Worm (Caenorhabditis elegans) whole organism, L3 larva: ENCODE data around the gene C05C10.3.

Experiments used
- ceh-16 ChIP-seq: sonication (generic microtip); optimal IDR thresholded peaks from 2 replicates; lab custom pipeline; 2017; ENCODE audit warnings: missing biosample characterization, missing genetic modification characterization
- egl-5 ChIP-seq: fragments of 150-350 bp; optimal IDR thresholded peaks from 2 replicates; lab custom pipeline; 2017; ENCODE audit warnings: missing biosample characterization, missing genetic modification reagents, missing genetic modification characterization, inconsistent platforms
- fkh-10 ChIP-seq: sonication (generic microtip); optimal IDR thresholded peaks from 2 replicates; lab custom pipeline; 2017; ENCODE audit warnings: missing biosample characterization, missing genetic modification reagents, missing genetic modification characterization
- jun-1 ChIP-seq: fragments of 150-350 bp; optimal IDR thresholded peaks from 2 replicates; lab custom pipeline; 2014; ENCODE audit warnings: missing biosample characterization, missing genetic modification reagents, missing genetic modification characterization
- lin-15B ChIP-seq: fragments of 150-350 bp; optimal IDR thresholded peaks from 2 replicates; lab custom pipeline; 2014; ENCODE audit warnings: missing biosample characterization, missing genetic modification characterization
- lin-39 ChIP-seq: fragments of 150-350 bp; optimal IDR thresholded peaks from 2 replicates; lab custom pipeline; 2018; ENCODE audit warnings: missing biosample characterization, missing genetic modification reagents, missing genetic modification characterization
- nhr-11 ChIP-seq: fragments of 150-350 bp; optimal IDR thresholded peaks from 2 replicates; lab custom pipeline; 2014; ENCODE audit warnings: missing biosample characterization, missing genetic modification characterization
- nhr-12 ChIP-seq: fragments of 150-350 bp; optimal IDR thresholded peaks from 2 replicates; lab custom pipeline; 2014; ENCODE audit warnings: missing biosample characterization, missing genetic modification characterization
- nhr-237 ChIP-seq: fragments of 150-350 bp; optimal IDR thresholded peaks from 2 replicates; lab custom pipeline; 2014; ENCODE audit warnings: missing biosample characterization, missing genetic modification characterization
- nhr-43 ChIP-seq: sonication (generic microtip); optimal IDR thresholded peaks from 2 replicates; lab custom pipeline; 2016; ENCODE audit warnings: mild to moderate bottlenecking, missing genetic modification characterization, missing compliant biosample characterization; ENCODE audit not compliant: poor library complexity, severe bottlenecking
- pha-4 ChIP-seq: fragments of 150-350 bp; optimal IDR thresholded peaks from 2 replicates; lab custom pipeline; 2014; ENCODE audit warnings: missing biosample characterization, missing genetic modification reagents, missing genetic modification characterization
- skn-1 ChIP-seq: fragments of 150-350 bp; optimal IDR thresholded peaks from 2 replicates; lab custom pipeline; 2014; ENCODE audit warnings: missing biosample characterization, missing genetic modification characterization
- snpc-4 ChIP-seq: fragments of 150-350 bp; optimal IDR thresholded peaks from 2 replicates; lab custom pipeline; 2014; ENCODE audit warnings: missing biosample characterization, missing genetic modification characterization
- unc-39 ChIP-seq: sonication (generic microtip); optimal IDR thresholded peaks from 4 replicates; lab custom pipeline; 2017; ENCODE audit warnings: missing biosample characterization, missing genetic modification characterization

ce11 chrII:9900276-9900675 lies 36.4 kb downstream of the C05C10.3 start, which contains the start of gene unc-4:
- TF ChIP-seq nhr-237 (tag; lab: Kevin White, UChicago) (no peak), ceh-16 (tag; lab: Kevin White, UChicago) (no peak), nhr-11 (tag; lab: Kevin White, UChicago) (no peak), unc-39 (tag; lab: Kevin White, UChicago) (no peak), egl-5 (no peak), pha-4 (tag; lab: Kevin White, UChicago) (no peak), fkh-10 (GFP tag; lab: Kevin White, UChicago) (no peak), nhr-12 (tag; lab: Kevin White, UChicago) (no peak), lin-15B (tag; lab: Kevin White, UChicago) (no peak), nhr-43 (tag; lab: Kevin White, UChicago) (no peak), skn-1 (tag; lab: Kevin White, UChicago) (no peak), jun-1 (tag; lab: Kevin White, UChicago) (no peak), snpc-4 (tag; lab: Kevin White, UChicago) (no peak), lin-39 (tag; lab: Kevin White, UChicago) (no peak)
